Worm (Caenorhabditis elegans): ENCODE results near the gene F09C8.2.

Gene F09C8.2

DNA sequence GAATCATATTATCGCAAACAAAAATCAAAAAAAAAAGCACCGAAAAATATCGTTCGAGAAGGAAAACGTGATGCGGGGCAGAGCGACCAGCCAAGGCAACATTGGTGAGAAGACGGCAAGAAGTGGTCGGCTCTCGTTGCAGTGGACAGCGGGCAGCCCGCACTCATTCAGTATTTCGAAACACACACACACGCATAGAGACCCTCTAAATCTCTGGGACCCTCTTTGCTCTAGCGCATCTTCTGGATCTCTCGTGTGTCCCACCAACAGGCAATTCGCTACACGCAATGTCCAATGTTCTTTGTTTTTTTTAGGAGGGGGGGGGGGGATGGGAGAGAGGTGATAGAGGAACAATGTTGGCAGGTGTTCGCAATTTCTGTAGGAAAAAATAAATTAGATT, 13.0 kb downstream of the F09C8.2 start:
- TF ChIP-seq egl-5 (tag; optimal IDR thresholded peaks at IDR 0.05) (peak; percentile 21), hmg-11 (tag; optimal IDR thresholded peaks at IDR 0.05) (peak; percentile 53), nfya-1 (tag; optimal IDR thresholded peaks at IDR 0.05; ENCODE audit: insufficient read depth) (peak; percentile 69), ceh-28 (tag; optimal IDR thresholded peaks at IDR 0.05) (no peak), ztf-11 (tag; optimal IDR thresholded peaks at IDR 0.05) (no peak), lin-39 (tag; optimal IDR thresholded peaks at IDR 0.05) (peak; percentile 80)

- TF ChIP-seq nfya-1 (tag; optimal IDR thresholded peaks at IDR 0.05; ENCODE audit: insufficient read depth) (peak; percentile 61), unc-39 (tag; optimal IDR thresholded peaks at IDR 0.05) (no peak), egl-5 (tag; optimal IDR thresholded peaks at IDR 0.05) (peak; percentile 88), lin-39 (tag; optimal IDR thresholded peaks at IDR 0.05) (peak; percentile 55), nhr-77 (tag; optimal IDR thresholded peaks at IDR 0.05) (no peak), unc-62 (GFP tag; optimal IDR thresholded peaks at IDR 0.05) (no peak), nhr-11 (tag; optimal IDR thresholded peaks at IDR 0.05) (no peak), nhr-28 (tag; optimal IDR thresholded peaks at IDR 0.05) (no peak), snpc-4 (tag; optimal IDR thresholded peaks at IDR 0.05) (peak; percentile 41), elt-3 (tag; optimal IDR thresholded peaks at IDR 0.05) (no peak), eor-1 (tag; optimal IDR thresholded peaks at IDR 0.05) (no peak), egl-27 (tag; optimal IDR thresholded peaks at IDR 0.05) (no peak), ceh-82 (tag; optimal IDR thresholded peaks at IDR 0.05) (no peak), lin-15B (tag; optimal IDR thresholded peaks at IDR 0.05) (no peak), ama-1 (optimal IDR thresholded peaks at IDR 0.05) (peak; percentile 47), ztf-11 (tag; optimal IDR thresholded peaks at IDR 0.05) (no peak), nhr-23 (tag; optimal IDR thresholded peaks at IDR 0.05) (no peak), pqm-1 (tag; optimal IDR thresholded peaks at IDR 0.05) (peak; percentile 64), nhr-237 (tag; optimal IDR thresholded peaks at IDR 0.05) (no peak), elt-2 (tag; optimal IDR thresholded peaks at IDR 0.05) (peak; percentile 76), skn-1 (tag; optimal IDR thresholded peaks at IDR 0.05) (no peak), nhr-76 (tag; optimal IDR thresholded peaks at IDR 0.05) (no peak), fkh-10 (GFP tag; optimal IDR thresholded peaks at IDR 0.05) (no peak), aly-2 (tag; optimal IDR thresholded peaks at IDR 0.05) (no peak), ztf-4 (tag; optimal IDR thresholded peaks at IDR 0.05) (no peak), pha-4 (tag; optimal IDR thresholded peaks at IDR 0.05) (peak; percentile 98), R02D3.7 (tag; optimal IDR thresholded peaks at IDR 0.05) (no peak), zag-1 (tag; optimal IDR thresholded peaks at IDR 0.05) (no peak), ceh-9 (tag; optimal IDR thresholded peaks at IDR 0.05) (no peak), sea-2 (GFP tag; optimal IDR thresholded peaks at IDR 0.05) (no peak), elt-1 (tag; optimal IDR thresholded peaks at IDR 0.05) (no peak), jun-1 (tag; optimal IDR thresholded peaks at IDR 0.05) (peak; percentile 27), nhr-25 (tag; optimal IDR thresholded peaks at IDR 0.05) (no peak), ceh-16 (tag; optimal IDR thresholded peaks at IDR 0.05) (no peak), lsy-12 (tag; optimal IDR thresholded peaks at IDR 0.05) (no peak), hmg-11 (tag; optimal IDR thresholded peaks at IDR 0.05) (peak; percentile 25), ZK546.5 (tag; optimal IDR thresholded peaks at IDR 0.05) (no peak), mml-1 (tag; optimal IDR thresholded peaks at IDR 0.05) (no peak), ceh-28 (tag; optimal IDR thresholded peaks at IDR 0.05) (no peak), nhr-12 (tag; optimal IDR thresholded peaks at IDR 0.05) (no peak), fos-1 (tag; optimal IDR thresholded peaks at IDR 0.05) (no peak), mdl-1 (tag; optimal IDR thresholded peaks at IDR 0.05) (peak; percentile 68), fkh-2 (tag; optimal IDR thresholded peaks at IDR 0.05) (no peak), tbx-2 (tag; optimal IDR thresholded peaks at IDR 0.05) (no peak), nhr-67 (tag; optimal IDR thresholded peaks at IDR 0.05) (no peak), daf-12 (tag; optimal IDR thresholded peaks at IDR 0.05) (no peak), nhr-43 (tag; optimal IDR thresholded peaks at IDR 0.05; ENCODE audit: poor library complexity, severe bottlenecking) (no peak)
Observed at ce11 chrX:16131044-16131443, 15.8 kb downstream of the F09C8.2 start.
